Fruit fly (Drosophila melanogaster) whole organism, embryonic: ENCODE measurements around the gene CG18171.
A peak's percentile ranks its signal among the peaks of the same experiment; 100 is the strongest.

Experiments used
- Ada2b ChIP-seq: fragments of 200-800 bp; sonication (Bioruptor generic); IDR thresholded peaks from 2 replicates; pipeline ENCODE4 v1.3.6; 2022; ENCODE audit warnings: missing biosample characterization, missing genetic modification characterization
- Aef1 ChIP-seq: fragments of 200-800 bp; sonication (Bioruptor generic); IDR thresholded peaks from 3 replicates; pipeline ENCODE4 v1.3.6; 2022; ENCODE audit warnings: missing biosample characterization, missing genetic modification characterization
- Atf3 ChIP-seq: fragments of 200-800 bp; sonication (Bioruptor generic); optimal IDR thresholded peaks from 3 replicates; lab custom pipeline; 2016; ENCODE audit warnings: missing biosample characterization, missing genetic modification characterization
- CG10209 ChIP-seq: fragments of 200-800 bp; sonication (Bioruptor generic); optimal IDR thresholded peaks from 3 replicates; lab custom pipeline; 2017; ENCODE audit warnings: missing biosample characterization, mild to moderate bottlenecking, missing genetic modification characterization, missing genetic modification reagents
- CG10654 ChIP-seq: fragments of 200-800 bp; sonication (Bioruptor generic); optimal IDR thresholded peaks from 2 replicates; lab custom pipeline; 2016; ENCODE audit warnings: missing biosample characterization, missing genetic modification characterization
- CG10979 ChIP-seq: fragments of 200-800 bp; sonication (Bioruptor generic); optimal IDR thresholded peaks from 2 replicates; lab custom pipeline; 2018; ENCODE audit warnings: missing biosample characterization, mild to moderate bottlenecking, missing genetic modification characterization, moderate library complexity
- CG11695 ChIP-seq: fragments of 200-800 bp; sonication (Bioruptor generic); IDR thresholded peaks from 3 replicates; pipeline ENCODE4 v1.3.6; 2022; ENCODE audit warnings: missing biosample characterization, missing genetic modification characterization
- CG11696 ChIP-seq: fragments of 200-800 bp; sonication (Bioruptor generic); IDR thresholded peaks from 2 replicates; pipeline ENCODE4 v1.3.6; 2022; ENCODE audit warnings: missing biosample characterization, missing genetic modification characterization
- CG12104 ChIP-seq: fragments of 200-800 bp; sonication (Bioruptor generic); optimal IDR thresholded peaks from 3 replicates; lab custom pipeline; 2016; ENCODE audit warnings: missing biosample characterization, missing genetic modification characterization
- CG12236 ChIP-seq: fragments of 200-800 bp; sonication (Bioruptor generic); optimal IDR thresholded peaks from 2 replicates; lab custom pipeline; 2016; ENCODE audit warnings: missing biosample characterization, missing genetic modification characterization
- CG13424 ChIP-seq: fragments of 200-800 bp; sonication (Bioruptor generic); optimal IDR thresholded peaks from 2 replicates; lab custom pipeline; 2019; ENCODE audit warnings: missing biosample characterization, mild to moderate bottlenecking, missing genetic modification characterization, moderate library complexity
- CG15073 ChIP-seq: fragments of 200-800 bp; sonication (Bioruptor generic); optimal IDR thresholded peaks from 2 replicates; lab custom pipeline; 2016; ENCODE audit warnings: missing biosample characterization, missing genetic modification characterization
- CG17612 ChIP-seq: fragments of 200-800 bp; sonication (Bioruptor generic); IDR thresholded peaks from 2 replicates; pipeline ENCODE4 v1.3.6; 2022; ENCODE audit warnings: missing biosample characterization, missing genetic modification characterization
- CG18011 ChIP-seq: fragments of 200-800 bp; sonication (Bioruptor generic); optimal IDR thresholded peaks from 2 replicates; lab custom pipeline; 2017; ENCODE audit warnings: missing biosample characterization, missing genetic modification characterization, mild to moderate bottlenecking, moderate library complexity, missing genotype
- CG2116 ChIP-seq: fragments of 200-800 bp; sonication (Bioruptor generic); optimal IDR thresholded peaks from 3 replicates; lab custom pipeline; 2018; ENCODE audit warnings: missing biosample characterization, mild to moderate bottlenecking, missing genetic modification characterization
- CG2889 ChIP-seq: fragments of 200-800 bp; sonication (Bioruptor generic); IDR thresholded peaks from 3 replicates; pipeline ENCODE4 v1.3.6; 2022; ENCODE audit warnings: missing biosample characterization, missing genetic modification characterization
- CG30403 ChIP-seq: fragments of 200-800 bp; sonication (Bioruptor generic); optimal IDR thresholded peaks from 3 replicates; lab custom pipeline; 2016; ENCODE audit warnings: missing biosample characterization, missing genetic modification characterization
- CG3281 ChIP-seq: fragments of 200-800 bp; sonication (Bioruptor generic); optimal IDR thresholded peaks from 3 replicates; lab custom pipeline; 2017; ENCODE audit warnings: missing biosample characterization, mild to moderate bottlenecking, missing genetic modification characterization
- CG34376 ChIP-seq: fragments of 200-800 bp; sonication (Bioruptor generic); optimal IDR thresholded peaks from 2 replicates; lab custom pipeline; 2018; ENCODE audit warnings: missing biosample characterization, mild to moderate bottlenecking, missing genetic modification characterization
- CG6272 ChIP-seq: fragments of 200-800 bp; sonication (Bioruptor generic); IDR thresholded peaks from 2 replicates; pipeline ENCODE4 v1.3.6; 2022; ENCODE audit warnings: missing biosample characterization, missing genetic modification characterization
- CG6683 ChIP-seq: fragments of 200-800 bp; sonication (Bioruptor generic); optimal IDR thresholded peaks from 2 replicates; lab custom pipeline; 2017; ENCODE audit warnings: missing biosample characterization, mild to moderate bottlenecking, missing genetic modification characterization, missing genetic modification reagents
- CG6854 ChIP-seq: fragments of 200-800 bp; sonication (Bioruptor generic); optimal IDR thresholded peaks from 3 replicates; lab custom pipeline; 2017; ENCODE audit warnings: missing biosample characterization, mild to moderate bottlenecking, missing genetic modification characterization
- Dref ChIP-seq: fragments of 200-800 bp; sonication (Bioruptor generic); IDR thresholded peaks from 2 replicates; pipeline ENCODE4 v1.3.6; 2022; ENCODE audit warnings: missing biosample characterization, missing genetic modification characterization
- Hey ChIP-seq: fragments of 200-800 bp; sonication (Bioruptor generic); optimal IDR thresholded peaks from 3 replicates; lab custom pipeline; 2018; ENCODE audit warnings: missing biosample characterization, mild to moderate bottlenecking, missing genetic modification characterization
- NK7.1 ChIP-seq: fragments of 200-800 bp; sonication (Bioruptor generic); optimal IDR thresholded peaks from 3 replicates; lab custom pipeline; 2016; ENCODE audit warnings: missing biosample characterization, missing genetic modification characterization
- PHDP ChIP-seq: fragments of 200-800 bp; sonication (Bioruptor generic); optimal IDR thresholded peaks from 3 replicates; lab custom pipeline; 2018; ENCODE audit warnings: missing biosample characterization, mild to moderate bottlenecking, missing genetic modification characterization, moderate library complexity
- Rx ChIP-seq: fragments of 200-800 bp; sonication (Bioruptor generic); IDR thresholded peaks from 2 replicates; pipeline ENCODE4 v1.3.6; 2022; ENCODE audit warnings: missing biosample characterization, missing genetic modification characterization
- Sox102F ChIP-seq: fragments of 200-800 bp; sonication (Bioruptor generic); optimal IDR thresholded peaks from 2 replicates; lab custom pipeline; 2018; ENCODE audit warnings: missing biosample characterization, mild to moderate bottlenecking, missing genetic modification characterization, moderate library complexity
- Usf ChIP-seq: fragments of 200-800 bp; sonication (Bioruptor generic); optimal IDR thresholded peaks from 2 replicates; lab custom pipeline; 2017; ENCODE audit warnings: missing genotype, missing biosample characterization, missing genetic modification characterization
- YL-1 ChIP-seq: fragments of 200-800 bp; sonication (Bioruptor generic); optimal IDR thresholded peaks from 3 replicates; lab custom pipeline; 2017; ENCODE audit warnings: missing biosample characterization, mild to moderate bottlenecking, missing genetic modification characterization
- bcd ChIP-seq: fragments of 200-800 bp; sonication (Bioruptor generic); optimal IDR thresholded peaks from 2 replicates; lab custom pipeline; 2017; ENCODE audit warnings: missing biosample characterization, mild to moderate bottlenecking, missing genetic modification characterization
- bowl ChIP-seq: fragments of 200-800 bp; sonication (Bioruptor generic); IDR thresholded peaks from 2 replicates; pipeline ENCODE4 v1.3.6; 2022; ENCODE audit warnings: missing biosample characterization, missing genetic modification characterization
- bsh ChIP-seq, 2 experiments: fragments of 200-800 bp; sonication (Bioruptor generic); optimal IDR thresholded peaks; 2 replicates each; lab custom pipeline; 2017 to 2018; ENCODE audit warnings: mild to moderate bottlenecking in 2 of 2, missing biosample characterization in 2 of 2, missing genetic modification characterization in 2 of 2, moderate library complexity in 1 of 2
- chm ChIP-seq: fragments of 200-800 bp; sonication (Bioruptor generic); IDR thresholded peaks from 2 replicates; pipeline ENCODE4 v1.3.6; 2022; ENCODE audit warnings: missing biosample characterization, missing genetic modification characterization
- ci ChIP-seq: fragments of 200-800 bp; sonication (Bioruptor generic); IDR thresholded peaks from 3 replicates; pipeline ENCODE4 v1.3.6; 2022; ENCODE audit warnings: missing biosample characterization, missing genetic modification characterization
- dm ChIP-seq: fragments of 200-800 bp; sonication (Bioruptor generic); optimal IDR thresholded peaks from 3 replicates; lab custom pipeline; 2016; ENCODE audit warnings: missing biosample characterization, missing genetic modification characterization
- emc ChIP-seq: fragments of 200-800 bp; sonication (Bioruptor generic); optimal IDR thresholded peaks from 2 replicates; lab custom pipeline; 2016; ENCODE audit warnings: missing biosample characterization, missing genetic modification characterization
- fd102C ChIP-seq: fragments of 200-800 bp; sonication (Bioruptor generic); optimal IDR thresholded peaks from 2 replicates; lab custom pipeline; 2018; ENCODE audit warnings: missing biosample characterization, mild to moderate bottlenecking, missing genetic modification characterization, moderate library complexity
- h ChIP-seq: fragments of >200 bp; optimal IDR thresholded peaks from 2 replicates; lab custom pipeline; 2017
- inv ChIP-seq: fragments of 200-800 bp; sonication (Bioruptor generic); IDR thresholded peaks from 2 replicates; pipeline ENCODE4 v1.3.6; 2022; ENCODE audit warnings: missing biosample characterization, missing genetic modification characterization; ENCODE audit not compliant: partially characterized antibody
- jigr1 ChIP-seq: fragments of 200-800 bp; sonication (Bioruptor generic); IDR thresholded peaks from 3 replicates; pipeline ENCODE4 v1.3.6; 2022; ENCODE audit warnings: missing biosample characterization, missing genetic modification characterization
- kah ChIP-seq: fragments of 200-800 bp; sonication (Bioruptor generic); optimal IDR thresholded peaks from 2 replicates; lab custom pipeline; 2018; ENCODE audit warnings: missing biosample characterization, mild to moderate bottlenecking, missing genetic modification characterization
- ken ChIP-seq: fragments of 200-800 bp; sonication (Bioruptor generic); IDR thresholded peaks from 3 replicates; pipeline ENCODE4 v1.3.6; 2022; ENCODE audit warnings: missing biosample characterization, missing genetic modification characterization
- nom ChIP-seq: fragments of 200-800 bp; sonication (Bioruptor generic); optimal IDR thresholded peaks from 2 replicates; lab custom pipeline; 2017; ENCODE audit warnings: missing biosample characterization, missing genetic modification characterization, mild to moderate bottlenecking, moderate library complexity, missing genetic modification reagents
- seq ChIP-seq: fragments of 200-800 bp; sonication (Bioruptor generic); IDR thresholded peaks from 2 replicates; pipeline ENCODE4 v1.3.6; 2022; ENCODE audit warnings: missing biosample characterization, missing genetic modification characterization
- sim ChIP-seq: fragments of 200-800 bp; sonication (Bioruptor generic); IDR thresholded peaks from 2 replicates; pipeline ENCODE4 v1.3.6; 2022; ENCODE audit warnings: missing biosample characterization, missing genetic modification characterization
- ssp ChIP-seq: fragments of 200-800 bp; sonication (Bioruptor generic); IDR thresholded peaks from 2 replicates; pipeline ENCODE4 v1.3.6; 2022; ENCODE audit warnings: missing biosample characterization, missing genetic modification characterization
- trh ChIP-seq: fragments of 200-800 bp; sonication (Bioruptor generic); optimal IDR thresholded peaks from 2 replicates; lab custom pipeline; 2016; ENCODE audit warnings: missing biosample characterization, missing genetic modification characterization
- ttk ChIP-seq: fragments of 200-800 bp; sonication (Bioruptor generic); IDR thresholded peaks from 2 replicates; pipeline ENCODE4 v2.1.2; 2022; ENCODE audit warnings: missing biosample characterization, missing genetic modification characterization
- usp ChIP-seq: fragments of >200 bp; optimal IDR thresholded peaks from 2 replicates; lab custom pipeline; 2017; ENCODE audit warnings: missing biosample characterization, missing genetic modification characterization

CG18171 gene

dm6 chr3L:1746338-1747199 lies 23.6 kb upstream of the CG18171 start, which contains the start of gene CG13921 (continued):
- TF ChIP-seq ci (GFP tag; lab: Robert Waterston, UW) (peak; percentile 100), Atf3 (peak; percentile 98), bsh (GFP tag; optimal IDR thresholded peaks at IDR 0.05; lab: Kevin White, UChicago) (peak; percentile 98 to 99), CG11696 (GFP tag; lab: Robert Waterston, UW) (peak; percentile 96), Ada2b (peak; percentile 99), Aef1 (GFP tag; lab: Robert Waterston, UW) (peak; percentile 99), CG2116 (GFP tag; lab: Kevin White, UChicago) (peak; percentile 86), YL-1 (GFP tag; lab: Kevin White, UChicago) (peak; percentile 96), CG3281 (GFP tag; lab: Kevin White, UChicago) (peak; percentile 97), Sox102F (peak; percentile 98), sim (peak; percentile 99), CG2889 (GFP tag; lab: Robert Waterston, UW) (peak; percentile 98), dm (GFP tag; lab: Kevin White, UChicago) (peak; percentile 97), nom (GFP tag; lab: Kevin White, UChicago) (peak; percentile 99), CG6272 (GFP tag; lab: Robert Waterston, UW) (peak; percentile 99), seq (peak; percentile 98), CG10209 (GFP tag; lab: Kevin White, UChicago) (peak; percentile 99), CG10654 (GFP tag; lab: Kevin White, UChicago) (peak; percentile 99), CG15073 (GFP tag; lab: Kevin White, UChicago) (peak; percentile 91), PHDP (tag; lab: Kevin White, UChicago) (peak; percentile 98), jigr1 (GFP tag; lab: Robert Waterston, UW) (peak; percentile 98), emc (peak; percentile 98), inv (GFP tag; lab: Robert Waterston, UW) (no peak), CG12236 (GFP tag; lab: Kevin White, UChicago) (peak; percentile 98), ken (GFP tag; lab: Robert Waterston, UW) (peak; percentile 99), chm (GFP tag; lab: Robert Waterston, UW) (peak; percentile 99), NK7.1 (GFP tag; lab: Kevin White, UChicago) (peak; percentile 99), bowl (GFP tag; lab: Robert Waterston, UW) (peak; percentile 96), CG13424 (tag; lab: Kevin White, UChicago) (peak; percentile 99), ttk (GFP tag; lab: Robert Waterston, UW) (peak; percentile 99), CG30403 (GFP tag; lab: Kevin White, UChicago) (peak; percentile 100), Usf (GFP tag; lab: Kevin White, UChicago) (peak; percentile 99), trh (GFP tag; lab: Kevin White, UChicago) (peak; percentile 97), kah (GFP tag; lab: Kevin White, UChicago) (peak; percentile 95), ssp (peak; percentile 92), CG34376 (GFP tag; lab: Kevin White, UChicago) (peak; percentile 93), CG12104 (GFP tag; lab: Kevin White, UChicago) (peak; percentile 99), CG18011 (GFP tag; lab: Kevin White, UChicago) (peak; percentile 88), CG6683 (peak; percentile 94), Hey (peak; percentile 87), CG11695 (GFP tag; lab: Robert Waterston, UW) (peak; percentile 99), fd102C (GFP tag; lab: Kevin White, UChicago) (peak; percentile 100), usp (no peak), Rx (GFP tag; lab: Robert Waterston, UW) (peak; percentile 99), h (lab: Kevin White, UChicago) (no peak), CG17612 (GFP tag; lab: Robert Waterston, UW) (peak; percentile 93), Dref (GFP tag; lab: Robert Waterston, UW) (peak; percentile 46), CG6854 (GFP tag; lab: Kevin White, UChicago) (peak; percentile 96), CG10979 (tag; lab: Kevin White, UChicago) (peak; percentile 100), bcd (GFP tag; lab: Kevin White, UChicago) (peak; percentile 99)
